Fruit fly (Drosophila melanogaster) whole organism, embryonic: ENCODE data around the gene Drs.

ENCODE experiments used
- B-H2 ChIP-seq: fragments of 200-800 bp; sonication (Bioruptor generic); optimal IDR thresholded peaks from 2 replicates; lab custom pipeline; 2018; ENCODE audit warnings: missing biosample characterization, mild to moderate bottlenecking, missing genetic modification characterization
- Bgb ChIP-seq: fragments of 200-800 bp; sonication (Bioruptor generic); IDR thresholded peaks from 2 replicates; pipeline ENCODE4 v1.3.6; 2022; ENCODE audit warnings: missing biosample characterization, missing genetic modification characterization; ENCODE audit not compliant: partially characterized antibody
- BtbVII ChIP-seq: fragments of 200-800 bp; sonication (Bioruptor generic); optimal IDR thresholded peaks from 3 replicates; lab custom pipeline; 2017; ENCODE audit warnings: missing biosample characterization, mild to moderate bottlenecking, missing genetic modification characterization
- CG10366 ChIP-seq: fragments of 200-800 bp; sonication (Bioruptor generic); IDR thresholded peaks from 2 replicates; pipeline ENCODE4 v1.3.6; 2022; ENCODE audit warnings: missing biosample characterization, missing genetic modification characterization
- CG11093 ChIP-seq: fragments of 200-800 bp; sonication (Bioruptor generic); IDR thresholded peaks from 3 replicates; pipeline ENCODE4 v1.3.6; 2022; ENCODE audit warnings: missing biosample characterization, missing genetic modification characterization
- CG11398 ChIP-seq: fragments of 200-800 bp; sonication (Bioruptor generic); optimal IDR thresholded peaks from 2 replicates; lab custom pipeline; 2016; ENCODE audit warnings: missing biosample characterization, missing genetic modification characterization
- CG11696 ChIP-seq: fragments of 200-800 bp; sonication (Bioruptor generic); IDR thresholded peaks from 2 replicates; pipeline ENCODE4 v1.3.6; 2022; ENCODE audit warnings: missing biosample characterization, missing genetic modification characterization
- CG12744 ChIP-seq: fragments of 200-800 bp; sonication (Bioruptor generic); optimal IDR thresholded peaks from 2 replicates; lab custom pipeline; 2016; ENCODE audit warnings: missing biosample characterization, missing genetic modification characterization
- CG15514 ChIP-seq: fragments of 200-800 bp; sonication (Bioruptor generic); optimal IDR thresholded peaks from 3 replicates; lab custom pipeline; 2017; ENCODE audit warnings: missing biosample characterization, missing genetic modification characterization, mild to moderate bottlenecking, moderate library complexity, missing genetic modification reagents
- CG17186 ChIP-seq: fragments of 200-800 bp; sonication (Bioruptor generic); optimal IDR thresholded peaks from 3 replicates; lab custom pipeline; 2017; ENCODE audit warnings: missing biosample characterization, missing genetic modification reagents, missing genetic modification characterization
- CG17328 ChIP-seq: fragments of 200-800 bp; sonication (Bioruptor generic); IDR thresholded peaks from 2 replicates; pipeline ENCODE4 v1.3.6; 2022; ENCODE audit warnings: missing biosample characterization, missing genetic modification characterization
- CG2116 ChIP-seq: fragments of 200-800 bp; sonication (Bioruptor generic); optimal IDR thresholded peaks from 3 replicates; lab custom pipeline; 2018; ENCODE audit warnings: missing biosample characterization, mild to moderate bottlenecking, missing genetic modification characterization
- CG2712 ChIP-seq: fragments of 200-800 bp; optimal IDR thresholded peaks from 3 replicates; lab custom pipeline; 2019; ENCODE audit warnings: missing biosample characterization, mild to moderate bottlenecking, missing genetic modification characterization, moderate library complexity
- CG6175 ChIP-seq: fragments of 200-800 bp; sonication (Bioruptor generic); IDR thresholded peaks from 3 replicates; pipeline ENCODE4 v1.3.6; 2022; ENCODE audit warnings: missing biosample characterization, missing genetic modification characterization
- CG6791 ChIP-seq: fragments of 200-800 bp; sonication (Bioruptor generic); IDR thresholded peaks from 3 replicates; pipeline ENCODE4 v1.3.6; 2022; ENCODE audit warnings: missing biosample characterization, missing genetic modification characterization; ENCODE audit not compliant: partially characterized antibody
- CG7357 ChIP-seq: fragments of 200-800 bp; sonication (Bioruptor generic); IDR thresholded peaks from 3 replicates; pipeline ENCODE4 v1.3.6; 2022; ENCODE audit warnings: missing biosample characterization, missing genetic modification characterization
- CG7987 ChIP-seq: fragments of 200-800 bp; sonication (Bioruptor generic); optimal IDR thresholded peaks from 2 replicates; lab custom pipeline; 2018; ENCODE audit warnings: missing biosample characterization, mild to moderate bottlenecking, missing genetic modification characterization, moderate library complexity
- Dip2 ChIP-seq: fragments of 200-800 bp; sonication (Bioruptor generic); IDR thresholded peaks from 2 replicates; pipeline ENCODE4 v1.3.6; 2022; ENCODE audit warnings: missing biosample characterization, missing genetic modification characterization
- Ets65A ChIP-seq: fragments of 200-800 bp; sonication (Bioruptor generic); peaks from one replicate; lab custom pipeline; 2016; ENCODE audit warnings: missing biosample characterization, missing genetic modification characterization
- Fer1 ChIP-seq: fragments of 200-800 bp; sonication (Bioruptor generic); optimal IDR thresholded peaks from 2 replicates; lab custom pipeline; 2017; ENCODE audit warnings: missing biosample characterization, mild to moderate bottlenecking, missing genetic modification characterization
- Hey ChIP-seq: fragments of 200-800 bp; sonication (Bioruptor generic); optimal IDR thresholded peaks from 3 replicates; lab custom pipeline; 2018; ENCODE audit warnings: missing biosample characterization, mild to moderate bottlenecking, missing genetic modification characterization
- HmgD ChIP-seq: fragments of 200-800 bp; sonication (Bioruptor generic); optimal IDR thresholded peaks from 3 replicates; lab custom pipeline; 2016; ENCODE audit warnings: missing biosample characterization, missing genetic modification characterization
- Hsf ChIP-seq: fragments of 200-800 bp; sonication (Bioruptor generic); optimal IDR thresholded peaks from 3 replicates; lab custom pipeline; 2016; ENCODE audit warnings: missing biosample characterization, missing genetic modification characterization
- Med ChIP-seq: fragments of 200-800 bp; sonication (Bioruptor generic); peaks from one replicate; lab custom pipeline; 2016; ENCODE audit warnings: missing biosample characterization, missing genetic modification characterization, mild to moderate bottlenecking, inconsistent platforms, moderate library complexity
- Meics ChIP-seq: fragments of 200-800 bp; sonication (Bioruptor generic); optimal IDR thresholded peaks from 2 replicates; lab custom pipeline; 2017; ENCODE audit warnings: missing biosample characterization, mild to moderate bottlenecking, missing genetic modification characterization
- Nf-YC ChIP-seq: fragments of 200-800 bp; optimal IDR thresholded peaks from 3 replicates; lab custom pipeline; 2019; ENCODE audit warnings: missing biosample characterization, mild to moderate bottlenecking, missing genetic modification characterization, moderate library complexity
- Ravus ChIP-seq: fragments of 200-800 bp; sonication (Bioruptor generic); IDR thresholded peaks from 2 replicates; pipeline ENCODE4 v1.3.6; 2022; ENCODE audit warnings: missing biosample characterization, missing genetic modification characterization
- Xbp1 ChIP-seq: fragments of 200-800 bp; sonication (Bioruptor generic); optimal IDR thresholded peaks from 3 replicates; lab custom pipeline; 2016; ENCODE audit warnings: missing biosample characterization, mild to moderate bottlenecking, missing genetic modification characterization
- amos ChIP-seq: fragments of 200-800 bp; sonication (Bioruptor generic); IDR thresholded peaks from 2 replicates; pipeline ENCODE4 v1.3.6; 2022; ENCODE audit warnings: missing biosample characterization, missing genetic modification characterization; ENCODE audit not compliant: partially characterized antibody
- bbx ChIP-seq: fragments of 200-800 bp; sonication (Bioruptor generic); IDR thresholded peaks from 2 replicates; pipeline ENCODE4 v1.3.6; 2022; ENCODE audit warnings: missing biosample characterization, missing genetic modification characterization; ENCODE audit not compliant: partially characterized antibody
- bsh ChIP-seq, 2 experiments: fragments of 200-800 bp; sonication (Bioruptor generic); optimal IDR thresholded peaks; 2 replicates each; lab custom pipeline; 2017 to 2018; ENCODE audit warnings: mild to moderate bottlenecking in 2 of 2, missing biosample characterization in 2 of 2, missing genetic modification characterization in 2 of 2, moderate library complexity in 1 of 2
- caup ChIP-seq: fragments of 200-800 bp; sonication (Bioruptor generic); optimal IDR thresholded peaks from 3 replicates; lab custom pipeline; 2017; ENCODE audit warnings: missing biosample characterization, mild to moderate bottlenecking, missing genetic modification characterization, moderate library complexity; ENCODE audit not compliant: severe bottlenecking
- crp ChIP-seq, 2 experiments: fragments of 200-800 bp; sonication (Bioruptor generic); optimal IDR thresholded peaks; 2 replicates in 1 of 2; 3 replicates in 1 of 2; lab custom pipeline; 2017; ENCODE audit warnings: missing biosample characterization in 2 of 2, missing genetic modification characterization in 2 of 2, mild to moderate bottlenecking in 1 of 2, moderate library complexity in 1 of 2
- dpn ChIP-seq, 2 experiments: fragments of 200-800 bp; sonication (Bioruptor generic); optimal IDR thresholded peaks; 3 replicates each; lab custom pipeline; 2016; ENCODE audit warnings: missing biosample characterization in 2 of 2, missing genetic modification characterization in 2 of 2
- fru ChIP-seq: fragments of >200 bp; optimal IDR thresholded peaks from 2 replicates; lab custom pipeline; 2017
- grau ChIP-seq: fragments of 200-800 bp; optimal IDR thresholded peaks from 3 replicates; lab custom pipeline; 2019; ENCODE audit warnings: missing biosample characterization, mild to moderate bottlenecking, missing genetic modification characterization, moderate library complexity
- hbn ChIP-seq: fragments of 200-800 bp; sonication (Bioruptor generic); IDR thresholded peaks from 2 replicates; pipeline ENCODE4 v1.3.6; 2022; ENCODE audit warnings: missing biosample characterization, missing genetic modification characterization; ENCODE audit not compliant: partially characterized antibody
- insv ChIP-seq, 2 experiments: fragments of 200-800 bp; sonication (Bioruptor generic); optimal IDR thresholded peaks; 3 replicates each; lab custom pipeline; 2016 to 2018; ENCODE audit warnings: missing biosample characterization in 2 of 2, missing genetic modification characterization in 2 of 2
- knrl ChIP-seq: fragments of 200-800 bp; sonication (Bioruptor generic); IDR thresholded peaks from 3 replicates; pipeline ENCODE4 v1.3.6; 2022; ENCODE audit warnings: missing biosample characterization, missing genetic modification characterization; ENCODE audit not compliant: partially characterized antibody
- nmo ChIP-seq: fragments of 200-800 bp; sonication (Bioruptor generic); optimal IDR thresholded peaks from 2 replicates; lab custom pipeline; 2018; ENCODE audit warnings: missing biosample characterization, mild to moderate bottlenecking, missing genetic modification characterization, moderate library complexity
- pan ChIP-seq, 4 experiments: fragments of >200 bp in 3 of 4; fragments of 200-800 bp in 1 of 4; sonication (Bioruptor generic) in 1 of 4; optimal IDR thresholded peaks in 3 of 4; IDR thresholded peaks in 1 of 4; 2 replicates each; pipeline versions ENCODE4 v1.3.6 to Lab custom; 2017 to 2022; ENCODE audit warnings: missing biosample characterization in 2 of 4, missing genetic modification characterization in 2 of 4, mixed read lengths in 1 of 4
- pita ChIP-seq: fragments of 200-800 bp; sonication (Bioruptor generic); optimal IDR thresholded peaks from 2 replicates; lab custom pipeline; 2017; ENCODE audit warnings: missing biosample characterization, mild to moderate bottlenecking, missing genetic modification characterization
- psq ChIP-seq: fragments of 200-800 bp; sonication (Bioruptor generic); optimal IDR thresholded peaks from 2 replicates; lab custom pipeline; 2017; ENCODE audit warnings: missing biosample characterization, missing genetic modification characterization
- repo ChIP-seq: fragments of 200-800 bp; sonication (Bioruptor generic); optimal IDR thresholded peaks from 2 replicates; lab custom pipeline; 2016; ENCODE audit warnings: missing biosample characterization, missing genetic modification characterization
- z ChIP-seq: fragments of 200-800 bp; sonication (Bioruptor generic); IDR thresholded peaks from 3 replicates; pipeline ENCODE4 v1.3.6; 2022; ENCODE audit warnings: missing biosample characterization, missing genetic modification characterization

Gene Drs

DNA sequence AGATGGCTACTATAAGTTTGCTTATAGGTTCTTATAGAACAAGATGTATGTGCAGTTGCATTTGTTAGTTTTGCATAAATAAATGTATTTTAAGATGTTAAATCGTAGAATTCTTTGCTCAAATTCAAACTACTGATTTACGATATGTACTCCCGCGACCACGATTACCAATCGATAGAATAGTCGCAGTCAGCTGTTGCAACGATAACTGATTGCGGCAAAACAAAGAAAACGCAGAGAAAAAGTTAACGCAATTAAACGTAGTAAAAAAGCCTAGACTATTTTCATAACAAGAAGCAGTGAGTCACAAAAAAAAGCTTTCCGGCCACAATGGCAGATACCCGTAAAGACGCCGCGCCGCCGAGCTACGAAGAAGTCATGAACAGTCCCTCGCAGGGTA, 7.2 kb downstream of the Drs start, which contains the start of gene CG12012 (continued):
- TF ChIP-seq CG6791 (GFP tag; lab: Robert Waterston, UW) = peak; percentile 58; the same call in 2 of the 3 replicates
- peak; percentile 51 for TF ChIP-seq bbx (GFP tag; lab: Robert Waterston, UW)
- no peak for TF ChIP-seq CG15514 (GFP tag; lab: Kevin White, UChicago)
- TF ChIP-seq Ravus (GFP tag; lab: Robert Waterston, UW) = no peak
- peak; percentile 39; the same call in 1 of the 2 replicates for TF ChIP-seq hbn
- 0 out of 3 replicates have a peak, but pooled peaks have one; percentile 17 for TF ChIP-seq knrl (GFP tag; lab: Robert Waterston, UW)
- TF ChIP-seq CG6175 = no peak
- no peak for TF ChIP-seq B-H2 (GFP tag; lab: Kevin White, UChicago)
- no peak for TF ChIP-seq psq (GFP tag; lab: Kevin White, UChicago)
- TF ChIP-seq, all 482 proteins: peak for 39

- TF ChIP-seq BtbVII (GFP tag; lab: Kevin White, UChicago) = no peak
- TF ChIP-seq Fer1 (GFP tag; lab: Kevin White, UChicago) = no peak
- TF ChIP-seq Med (GFP tag; lab: Kevin White, UChicago) = peak; percentile 52
- TF ChIP-seq insv (GFP tag; optimal IDR thresholded peaks at IDR 0.05; lab: Kevin White, UChicago) = no peak
- no peak for TF ChIP-seq CG11093 (GFP tag; lab: Robert Waterston, UW)
- peak; percentile 54 for TF ChIP-seq grau (tag; lab: Kevin White, UChicago)
Measured at dm6 chr3L:3377247-3377964, 8.1 kb downstream of the Drs start.

dm6 chr3L:3377965-3378292, 8.6 kb downstream of the Drs start, which contains the start of gene Ids:
TSS of gene Ids (plus strand) at chr3L:3378268.
- peak; percentile 76 for TF ChIP-seq CG10366
- TF ChIP-seq nmo = peak; percentile 70
- peak in 1 of 2 experiments; percentile 15 for TF ChIP-seq crp (GFP tag; optimal IDR thresholded peaks at IDR 0.05; lab: Kevin White, UChicago)
- peak; percentile 76 for TF ChIP-seq Meics (GFP tag; lab: Kevin White, UChicago)
- TF ChIP-seq CG11696 (GFP tag; lab: Robert Waterston, UW) = no peak
- TF ChIP-seq CG2712 (tag; lab: Kevin White, UChicago) = peak; percentile 77
- TF ChIP-seq CG12744 (GFP tag; lab: Kevin White, UChicago) = no peak
- peak; percentile 38 for TF ChIP-seq Ravus (GFP tag; lab: Robert Waterston, UW)
- no peak for TF ChIP-seq CG11398 (GFP tag; lab: Kevin White, UChicago)
- TF ChIP-seq bsh (GFP tag; optimal IDR thresholded peaks at IDR 0.05; lab: Kevin White, UChicago) = peak; percentile 7 to 77
- peak; percentile 64 for TF ChIP-seq Xbp1 (GFP tag; lab: Kevin White, UChicago)
- TF ChIP-seq fru (lab: Kevin White, UChicago) = no peak
- no peak for TF ChIP-seq amos (GFP tag; lab: Robert Waterston, UW)
- no peak for TF ChIP-seq Bgb
- no peak for TF ChIP-seq repo (GFP tag; lab: Kevin White, UChicago)
- TF ChIP-seq Hsf (GFP tag; lab: Kevin White, UChicago) = peak; percentile 64
- TF ChIP-seq HmgD (GFP tag; lab: Kevin White, UChicago) = no peak
- no peak for TF ChIP-seq CG17186 (GFP tag; lab: Kevin White, UChicago)
- TF ChIP-seq dpn (GFP tag; optimal IDR thresholded peaks at IDR 0.05; lab: Kevin White, UChicago) = peak; percentile 12 to 69
- TF ChIP-seq z = peak; percentile 20; the same call in 1 of the 3 replicates
- TF ChIP-seq pan (optimal IDR thresholded peaks at IDR 0.05; lab: Kevin White, UChicago) = no peak
- peak in 1 of 2 experiments; percentile 82 for TF ChIP-seq pan (GFP tag; optimal IDR thresholded peaks at IDR 0.05 in 1 of 2, IDR thresholded peaks at IDR 0.05 in 1 of 2)
- TF ChIP-seq CG7357 (GFP tag; lab: Robert Waterston, UW) = peak; percentile 40; the same call in 1 of the 3 replicates
- TF ChIP-seq caup (GFP tag; lab: Kevin White, UChicago) = peak; percentile 63
- TF ChIP-seq Nf-YC (tag; lab: Kevin White, UChicago) = no peak
- peak; percentile 80 for TF ChIP-seq CG17328 (GFP tag; lab: Robert Waterston, UW)
- TF ChIP-seq Dip2 = no peak
- no peak for TF ChIP-seq Hey (tag; lab: Kevin White, UChicago)
- no peak for TF ChIP-seq CG2116 (GFP tag; lab: Kevin White, UChicago)
- TF ChIP-seq Ets65A (GFP tag; lab: Kevin White, UChicago) = peak; percentile 92
- TF ChIP-seq CG7987 (GFP tag; lab: Kevin White, UChicago) = no peak
- no peak for TF ChIP-seq pita (GFP tag; lab: Kevin White, UChicago)
